Worm (Caenorhabditis elegans): ENCODE results near the gene che-6.

ce11 chrIV:2059011-2059410 lies 52.2 kb downstream of the che-6 start, which contains the start of gene R05C11.2:
- TF ChIP-seq dao-5 (tag; optimal IDR thresholded peaks at IDR 0.05), result no peak
- no peak for TF ChIP-seq W03F9.2 (tag; optimal IDR thresholded peaks at IDR 0.05)
